Worm (Caenorhabditis elegans): Measurements from ENCODE around the gene M04C3.1.

M04C3.1 gene

ce11 chrV:19445442-19445841 is at the start of gene M04C3.1:
TSS of gene M04C3.1 (minus strand) at chrV:19445605.
- TF ChIP-seq mbf-1 (tag; optimal IDR thresholded peaks at IDR 0.05) (no peak), alr-1 (tag; optimal IDR thresholded peaks at IDR 0.05) (no peak), aly-2 (tag; optimal IDR thresholded peaks at IDR 0.05) (no peak), ztf-4 (tag; optimal IDR thresholded peaks at IDR 0.05) (no peak), snpc-4 (tag; optimal IDR thresholded peaks at IDR 0.05) (no peak), C34F6.9 (tag; optimal IDR thresholded peaks at IDR 0.05) (no peak), F13H6.1 (tag; optimal IDR thresholded peaks at IDR 0.05) (no peak), nhr-77 (tag; optimal IDR thresholded peaks at IDR 0.05) (no peak), fos-1 (tag; optimal IDR thresholded peaks at IDR 0.05) (peak; percentile 52), sma-9 (GFP tag; optimal IDR thresholded peaks at IDR 0.05) (peak; percentile 34), sma-9 (tag; optimal IDR thresholded peaks at IDR 0.05) (no peak)

- TF ChIP-seq snpc-4 (tag; optimal IDR thresholded peaks at IDR 0.05) (no peak), nhr-12 (tag; optimal IDR thresholded peaks at IDR 0.05) (no peak), F13H6.1 (tag; optimal IDR thresholded peaks at IDR 0.05) (no peak), lin-39 (tag; optimal IDR thresholded peaks at IDR 0.05) (no peak), aly-2 (tag; optimal IDR thresholded peaks at IDR 0.05) (no peak), mab-5 (tag; optimal IDR thresholded peaks at IDR 0.05) (no peak)
These were observed 49.7 kb upstream of the M04C3.1 start for ce11 chrV:19495145-19495544.

ce11 chrV:19491302-19491701 is 45.9 kb upstream of the M04C3.1 start, which contains the start of gene Y43F8B.29:
TSS of gene Y43F8B.29 (plus strand) at chrV:19491602.
- TF ChIP-seq ceh-16 (tag; optimal IDR thresholded peaks at IDR 0.05) (no peak), unc-62 (GFP tag; optimal IDR thresholded peaks at IDR 0.05) (no peak), unc-39 (tag; optimal IDR thresholded peaks at IDR 0.05) (no peak), blmp-1 (tag; optimal IDR thresholded peaks at IDR 0.05; ENCODE audit: insufficient read depth) (no peak), lsy-2 (tag; optimal IDR thresholded peaks at IDR 0.05) (no peak), egl-27 (tag; optimal IDR thresholded peaks at IDR 0.05) (no peak), dmd-4 (tag; optimal IDR thresholded peaks at IDR 0.05) (no peak), mbf-1 (tag; optimal IDR thresholded peaks at IDR 0.05) (no peak), crh-2 (tag; optimal IDR thresholded peaks at IDR 0.05) (no peak)

- TF ChIP-seq zag-1 (tag; optimal IDR thresholded peaks at IDR 0.05) (no peak), ztf-1 (GFP tag; conservative IDR thresholded peaks at IDR 0.05) (no peak)
These were observed 45.1 kb upstream of the M04C3.1 start, which contains the start of gene Y43F8B.7 for ce11 chrV:19490461-19490860. TSS of gene Y43F8B.7 (plus strand) at chrV:19490761.

ce11 chrV:19485690-19486089 is 40.3 kb upstream of the M04C3.1 start, which contains the start of gene Y43F8B.18:
TSS of gene Y43F8B.18 (plus strand) at chrV:19485990.
- TF ChIP-seq nhr-23 (tag; optimal IDR thresholded peaks at IDR 0.05) = no peak
- no peak for TF ChIP-seq sma-3 (GFP tag; optimal IDR thresholded peaks at IDR 0.05)
- TF ChIP-seq nhr-12 (tag; optimal IDR thresholded peaks at IDR 0.05) = no peak
- no peak for TF ChIP-seq skn-1 (tag; optimal IDR thresholded peaks at IDR 0.05)
- TF ChIP-seq snpc-4 (tag; optimal IDR thresholded peaks at IDR 0.05) = no peak
- no peak for TF ChIP-seq elt-1 (tag; optimal IDR thresholded peaks at IDR 0.05)
- no peak for TF ChIP-seq F13H6.1 (tag; optimal IDR thresholded peaks at IDR 0.05)
- TF ChIP-seq mab-5 (tag; optimal IDR thresholded peaks at IDR 0.05) = no peak
- TF ChIP-seq nhr-237 (tag; optimal IDR thresholded peaks at IDR 0.05) = no peak
- no peak for TF ChIP-seq mbf-1 (tag; optimal IDR thresholded peaks at IDR 0.05)
- TF ChIP-seq sma-9 (GFP tag; optimal IDR thresholded peaks at IDR 0.05) = no peak
- no peak for TF ChIP-seq sma-9 (tag; optimal IDR thresholded peaks at IDR 0.05)
- TF ChIP-seq nhr-21 (tag; optimal IDR thresholded peaks at IDR 0.05) = no peak

ce11 chrV:19485261-19485660 is 39.9 kb upstream of the M04C3.1 start, which contains the start of gene Y43F8B.28:
TSS of gene Y43F8B.28 (plus strand) at chrV:19485319.
- TF ChIP-seq unc-55 (GFP tag; optimal IDR thresholded peaks at IDR 0.05) (no peak), ztf-1 (GFP tag; conservative IDR thresholded peaks at IDR 0.05) (no peak), nhr-11 (tag; optimal IDR thresholded peaks at IDR 0.05) (no peak), elt-1 (tag; optimal IDR thresholded peaks at IDR 0.05) (no peak), gmeb-1 (tag; optimal IDR thresholded peaks at IDR 0.05) (no peak), nhr-21 (tag; optimal IDR thresholded peaks at IDR 0.05) (no peak), ztf-4 (tag; optimal IDR thresholded peaks at IDR 0.05) (no peak), C34F6.9 (tag; optimal IDR thresholded peaks at IDR 0.05) (no peak), R02D3.7 (tag; optimal IDR thresholded peaks at IDR 0.05) (no peak), lin-13 (GFP tag; optimal IDR thresholded peaks at IDR 0.05) (no peak), nhr-77 (tag; optimal IDR thresholded peaks at IDR 0.05) (no peak), sma-9 (GFP tag; optimal IDR thresholded peaks at IDR 0.05) (no peak), sma-9 (tag; optimal IDR thresholded peaks at IDR 0.05) (no peak), ZK546.5 (tag; optimal IDR thresholded peaks at IDR 0.05) (no peak), nhr-23 (tag; optimal IDR thresholded peaks at IDR 0.05) (no peak), peb-1 (tag; optimal IDR thresholded peaks at IDR 0.05) (no peak), elt-3 (tag; optimal IDR thresholded peaks at IDR 0.05) (no peak)

Measured in whole organism, L2 larva.